Worm (Caenorhabditis elegans): ENCODE data around the gene nol-56.

DNA sequence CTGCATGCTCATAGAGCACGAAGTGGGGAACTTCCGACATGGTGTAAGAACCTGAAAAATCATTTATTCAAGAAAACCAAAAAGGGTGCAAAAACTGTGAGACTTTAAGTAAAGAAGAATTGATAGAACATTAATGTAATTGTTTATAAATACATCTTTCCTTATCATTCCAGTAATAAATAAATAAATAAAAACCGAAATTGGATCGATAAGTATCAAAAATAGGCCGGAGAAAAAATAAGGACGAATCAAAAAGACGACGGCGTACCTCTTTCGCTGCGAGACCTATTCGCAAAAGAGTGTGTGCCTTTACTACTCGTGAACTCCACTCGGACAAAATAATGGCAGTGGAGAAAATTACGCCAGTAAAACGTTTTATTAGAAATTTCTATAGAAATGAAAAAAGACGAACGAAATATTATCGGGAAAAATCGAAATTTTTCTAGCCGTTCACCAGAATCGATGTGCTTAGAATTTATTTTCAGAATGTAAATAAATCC, at the start of gene nol-56:
- TF ChIP-seq lsy-2 (tag; optimal IDR thresholded peaks at IDR 0.05) (peak; percentile 87 to 93), snpc-4 (tag; optimal IDR thresholded peaks at IDR 0.05) (peak; percentile 69), blmp-1 (tag; optimal IDR thresholded peaks at IDR 0.05) (peak; percentile 85)
